Worm (Caenorhabditis elegans): ENCODE results near the gene kgb-2.

The kgb-2 gene

ce11 chrIV:3606285-3606834 lies at the start of gene kgb-2, which contains the start of gene Y37E11B.10:
Gene kgb-2, plus strand, starts transcription at chrIV:3606784.
Gene Y37E11B.10, minus strand, starts transcription at chrIV:3606466.
- TF ChIP-seq bed-1 (GFP tag; IDR thresholded peaks at IDR 0.05) (no peak), athp-1 (tag; optimal IDR thresholded peaks at IDR 0.05) (no peak), C06A6.2 (GFP tag; conservative IDR thresholded peaks at IDR 0.05) (no peak), let-607 (tag; optimal IDR thresholded peaks at IDR 0.05) (peak in 1 of 2 experiments; percentile 11), cebp-1 (GFP tag; IDR thresholded peaks at IDR 0.05) (no peak), cebp-1 (tag; optimal IDR thresholded peaks at IDR 0.05) (peak; percentile 49), nhr-80 (tag; optimal IDR thresholded peaks at IDR 0.05) (peak; percentile 28)

DNA sequence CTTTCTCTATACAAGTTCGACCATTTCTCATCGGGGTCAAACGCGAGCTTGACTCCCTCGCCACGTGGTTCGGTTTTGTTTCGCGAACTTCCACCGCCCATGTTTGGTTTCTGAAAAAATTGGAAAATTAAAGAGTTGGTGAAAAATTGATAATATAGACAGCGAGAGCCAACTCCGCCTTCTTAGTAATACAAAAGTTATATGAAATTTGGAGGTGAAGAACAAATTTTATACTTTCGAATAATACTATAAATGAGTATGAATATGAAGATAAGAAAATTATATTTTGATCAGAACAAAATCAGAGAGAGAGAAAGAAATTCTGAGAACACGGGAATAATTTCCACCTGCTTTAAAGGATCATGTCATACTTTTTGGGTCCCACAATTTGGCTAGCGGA lies 49.3 kb upstream of the kgb-2 start, which contains the start of gene osm-9:
Gene osm-9, minus strand, starts transcription at position 101 of the 400 bp plus-strand sequence.
- TF ChIP-seq ama-1 (optimal IDR thresholded peaks at IDR 0.05), result no peak
- no peak for TF ChIP-seq ama-1 (GFP tag; optimal IDR thresholded peaks at IDR 0.05)
- TF ChIP-seq F55B11.4 (tag; optimal IDR thresholded peaks at IDR 0.05; ENCODE audit: borderline replicate concordance, insufficient read depth), result no peak
- no peak for TF ChIP-seq sea-2 (GFP tag; IDR thresholded peaks at IDR 0.05)
- no peak for TF ChIP-seq egrh-3 (GFP tag; IDR thresholded peaks at IDR 0.05)
- TF ChIP-seq athp-1 (tag; optimal IDR thresholded peaks at IDR 0.05), result no peak
- TF ChIP-seq unc-62 (GFP tag; optimal IDR thresholded peaks at IDR 0.05), result no peak
- no peak for TF ChIP-seq ceh-27 (GFP tag; optimal IDR thresholded peaks at IDR 0.05)
- no peak for TF ChIP-seq lag-1 (GFP tag; IDR thresholded peaks at IDR 0.05)
- TF ChIP-seq F37B4.10 (GFP tag; IDR thresholded peaks at IDR 0.05), result no peak
- TF ChIP-seq zim-3 (tag; optimal IDR thresholded peaks at IDR 0.05), result no peak
- TF ChIP-seq ccch-3 (GFP tag; optimal IDR thresholded peaks at IDR 0.05), result no peak
- TF ChIP-seq snpc-1.1 (tag; optimal IDR thresholded peaks at IDR 0.05; ENCODE audit: insufficient read depth), result no peak
- TF ChIP-seq tbp1 (GFP tag; optimal IDR thresholded peaks at IDR 0.05), result no peak
- TF ChIP-seq nhr-120 (GFP tag; IDR thresholded peaks at IDR 0.05), result no peak
- TF ChIP-seq mxl-1 (tag; optimal IDR thresholded peaks at IDR 0.05), result no peak

ce11 chrIV:3559201-3559600 lies 47.4 kb upstream of the kgb-2 start:
- TF ChIP-seq lsl-1 (GFP tag; optimal IDR thresholded peaks at IDR 0.05) (no peak), ztf-26 (tag; optimal IDR thresholded peaks at IDR 0.05) (no peak), mcd-1 (GFP tag; IDR thresholded peaks at IDR 0.05) (no peak), madf-8 (GFP tag; conservative IDR thresholded peaks at IDR 0.05) (no peak), cebp-1 (GFP tag; IDR thresholded peaks at IDR 0.05) (no peak), cebp-1 (tag; optimal IDR thresholded peaks at IDR 0.05) (no peak), egl-18 (GFP tag; IDR thresholded peaks at IDR 0.05) (no peak), attf-3 (GFP tag; conservative IDR thresholded peaks at IDR 0.05) (no peak), F57A8.1 (GFP tag; optimal IDR thresholded peaks at IDR 0.05) (no peak), snpc-1.3 (tag; optimal IDR thresholded peaks at IDR 0.05; ENCODE audit: insufficient read depth) (no peak), attf-6 (GFP tag; IDR thresholded peaks at IDR 0.05) (no peak)

- TF ChIP-seq Y53G8AR.9 (GFP tag; conservative IDR thresholded peaks at IDR 0.05) (no peak), hmg-20 (GFP tag; IDR thresholded peaks at IDR 0.05) (no peak), ceh-58 (GFP tag; IDR thresholded peaks at IDR 0.05) (no peak), nhr-120 (GFP tag; IDR thresholded peaks at IDR 0.05) (no peak), Y56A3A.18 (GFP tag; IDR thresholded peaks at IDR 0.05) (no peak), ceh-40 (GFP tag; IDR thresholded peaks at IDR 0.05) (no peak), chd-7 (tag; optimal IDR thresholded peaks at IDR 0.05) (no peak), zfh-2 (GFP tag; conservative IDR thresholded peaks at IDR 0.05) (no peak), madf-8 (GFP tag; conservative IDR thresholded peaks at IDR 0.05) (no peak), lin-35 (GFP tag; optimal IDR thresholded peaks at IDR 0.05) (no peak), somi-1 (GFP tag; optimal IDR thresholded peaks at IDR 0.05) (no peak), lsy-27 (tag; optimal IDR thresholded peaks at IDR 0.05; ENCODE audit: borderline replicate concordance, insufficient read depth) (no peak), bed-1 (GFP tag; IDR thresholded peaks at IDR 0.05) (no peak), F49E8.2 (tag; optimal IDR thresholded peaks at IDR 0.05; ENCODE audit: insufficient read depth) (no peak), ets-4 (GFP tag; optimal IDR thresholded peaks at IDR 0.05) (no peak), snpc-1.3 (tag; optimal IDR thresholded peaks at IDR 0.05; ENCODE audit: insufficient read depth) (no peak), sptf-2 (GFP tag; optimal IDR thresholded peaks at IDR 0.05) (no peak)
These were observed 41.7 kb upstream of the kgb-2 start, which contains the start of gene sre-5 for ce11 chrIV:3564901-3565300. Gene sre-5, plus strand, starts transcription at chrIV:3565201.

Data from whole organism, young adult.